Worm (Caenorhabditis elegans) whole organism, L1 larva: ENCODE measurements around the gene col-81.

Experiments used
- C04F5.9 ChIP-seq: sonication (generic microtip); optimal IDR thresholded peaks from 2 replicates; lab custom pipeline; 2016; ENCODE audit warnings: missing genetic modification characterization, missing compliant biosample characterization
- C16A3.4 ChIP-seq: fragments of 150-350 bp; optimal IDR thresholded peaks from 2 replicates; lab custom pipeline; 2014; ENCODE audit warnings: missing biosample characterization, missing genetic modification characterization
- aha-1 ChIP-seq: fragments of 150-350 bp; optimal IDR thresholded peaks from 2 replicates; lab custom pipeline; 2014; ENCODE audit warnings: missing biosample characterization, missing genetic modification characterization
- aly-2 ChIP-seq: fragments of 150-350 bp; optimal IDR thresholded peaks from 2 replicates; lab custom pipeline; 2014; ENCODE audit warnings: missing biosample characterization, missing genetic modification characterization
- blmp-1 ChIP-seq: fragments of 150-350 bp; optimal IDR thresholded peaks from 2 replicates; lab custom pipeline; 2014; ENCODE audit warnings: missing biosample characterization, missing genetic modification characterization
- ceh-63 ChIP-seq: fragments of 200-800 bp; sonication (Bioruptor generic); optimal IDR thresholded peaks from 2 replicates; lab custom pipeline; 2018; ENCODE audit warnings: mild to moderate bottlenecking, missing genetic modification characterization, missing compliant biosample characterization
- ceh-8 ChIP-seq: fragments of 200-800 bp; sonication (Bioruptor generic); optimal IDR thresholded peaks from 2 replicates; lab custom pipeline; 2018; ENCODE audit warnings: mild to moderate bottlenecking, missing genetic modification characterization, moderate library complexity, missing compliant biosample characterization
- ceh-82 ChIP-seq, 3 experiments: fragments of 150-350 bp in 1 of 3; sonication (generic microtip) in 2 of 3; optimal IDR thresholded peaks; 2 replicates each; lab custom pipeline; 2014 to 2017; ENCODE audit warnings: missing biosample characterization in 3 of 3, missing genetic modification characterization in 3 of 3
- ceh-90 ChIP-seq: sonication (generic microtip); optimal IDR thresholded peaks from 2 replicates; lab custom pipeline; 2016; ENCODE audit warnings: missing genetic modification characterization, missing compliant biosample characterization
- ces-1 ChIP-seq: fragments of 150-350 bp; optimal IDR thresholded peaks from 2 replicates; lab custom pipeline; 2014; ENCODE audit warnings: missing biosample characterization, missing genetic modification reagents, missing genetic modification characterization
- dpl-1 ChIP-seq, 3 experiments: fragments of 150-350 bp in 2 of 3; sonication (generic microtip) in 1 of 3; optimal IDR thresholded peaks; 2 replicates each; lab custom pipeline; 2014 to 2017; ENCODE audit warnings: missing biosample characterization in 3 of 3, missing genetic modification characterization in 3 of 3, missing genetic modification reagents in 3 of 3
- efl-1 ChIP-seq, 4 experiments: fragments of 150-350 bp; optimal IDR thresholded peaks in 3 of 4; peaks in 1 of 4; 1 replicate in 1 of 4; 2 replicates in 3 of 4; lab custom pipeline; 2014; ENCODE audit warnings: missing biosample characterization in 2 of 4, missing genetic modification characterization in 2 of 4, missing genetic modification reagents in 2 of 4
- efl-3 ChIP-seq: fragments of 200-800 bp; sonication (Bioruptor generic); optimal IDR thresholded peaks from 2 replicates; lab custom pipeline; 2018; ENCODE audit warnings: mild to moderate bottlenecking, missing genetic modification characterization, missing compliant biosample characterization
- egl-27 ChIP-seq, 2 experiments: fragments of 150-350 bp in 1 of 2; sonication (generic microtip); optimal IDR thresholded peaks; 3 replicates each; lab custom pipeline; 2017 to 2018; ENCODE audit warnings: missing biosample characterization in 2 of 2, missing genetic modification characterization in 2 of 2, missing genetic modification reagents in 2 of 2
- elt-2 ChIP-seq: sonication (generic microtip); optimal IDR thresholded peaks from 2 replicates; lab custom pipeline; 2016; ENCODE audit warnings: missing genetic modification characterization, mild to moderate bottlenecking, inconsistent platforms, missing compliant biosample characterization, missing genetic modification reagents
- elt-3 ChIP-seq, 6 experiments: fragments of 150-350 bp in 1 of 6; sonication (generic microtip); optimal IDR thresholded peaks; 2 replicates each; lab custom pipeline; 2017 to 2018; ENCODE audit warnings: missing biosample characterization in 6 of 6, missing genetic modification characterization in 6 of 6, inconsistent platforms in 1 of 6
- ets-5 ChIP-seq: fragments of 200-800 bp; sonication (Bioruptor generic); IDR thresholded peaks from 2 replicates; pipeline ENCODE4 v1.3.6; 2022; ENCODE audit warnings: missing genetic modification characterization, missing compliant biosample characterization
- fkh-4 ChIP-seq: sonication (generic microtip); optimal IDR thresholded peaks from 2 replicates; lab custom pipeline; 2016; ENCODE audit warnings: missing compliant biosample characterization, missing genetic modification characterization, borderline replicate concordance
- fkh-8 ChIP-seq: sonication (generic microtip); optimal IDR thresholded peaks from 2 replicates; lab custom pipeline; 2016; ENCODE audit warnings: mild to moderate bottlenecking, missing genetic modification characterization, missing compliant biosample characterization
- grh-1 ChIP-seq: fragments of 200-800 bp; sonication (Bioruptor generic); IDR thresholded peaks from 2 replicates; pipeline ENCODE4 v1.3.6; 2022; ENCODE audit warnings: missing genetic modification reagents, missing genetic modification characterization, missing compliant biosample characterization
- hpl-2 ChIP-seq: fragments of 150-350 bp; optimal IDR thresholded peaks from 2 replicates; lab custom pipeline; 2014; ENCODE audit warnings: missing biosample characterization, missing genetic modification reagents, missing genetic modification characterization
- irx-1 ChIP-seq: sonication (generic microtip); optimal IDR thresholded peaks from 2 replicates; lab custom pipeline; 2016; ENCODE audit warnings: missing genetic modification characterization, missing compliant biosample characterization
- lin-14 ChIP-seq: fragments of 200-800 bp; sonication (Bioruptor generic); optimal IDR thresholded peaks from 2 replicates; lab custom pipeline; 2018; ENCODE audit warnings: mild to moderate bottlenecking, missing genetic modification characterization, moderate library complexity, missing compliant biosample characterization
- lsy-2 ChIP-seq, 2 experiments: fragments of 150-350 bp; optimal IDR thresholded peaks; 2 replicates each; lab custom pipeline; 2014; ENCODE audit warnings: missing biosample characterization in 2 of 2, missing genetic modification characterization in 2 of 2
- mef-2 ChIP-seq: fragments of 150-350 bp; optimal IDR thresholded peaks from 2 replicates; lab custom pipeline; 2014; ENCODE audit warnings: missing biosample characterization, missing genetic modification characterization
- nhr-11 ChIP-seq: fragments of 150-350 bp; optimal IDR thresholded peaks from 2 replicates; lab custom pipeline; 2014; ENCODE audit warnings: missing biosample characterization, missing genetic modification characterization
- nhr-12 ChIP-seq: sonication (generic microtip); optimal IDR thresholded peaks from 2 replicates; lab custom pipeline; 2017; ENCODE audit warnings: missing biosample characterization, missing genetic modification characterization
- nhr-20 ChIP-seq: sonication (generic microtip); optimal IDR thresholded peaks from 2 replicates; lab custom pipeline; 2016; ENCODE audit warnings: mild to moderate bottlenecking, missing genetic modification characterization, missing compliant biosample characterization
- nhr-237 ChIP-seq: fragments of 150-350 bp; optimal IDR thresholded peaks from 2 replicates; lab custom pipeline; 2014; ENCODE audit warnings: missing biosample characterization, missing genetic modification characterization
- nhr-28 ChIP-seq: fragments of 150-350 bp; optimal IDR thresholded peaks from 2 replicates; lab custom pipeline; 2014; ENCODE audit warnings: missing biosample characterization, missing genetic modification characterization
- nhr-71 ChIP-seq: sonication (generic microtip); optimal IDR thresholded peaks from 2 replicates; lab custom pipeline; 2016; ENCODE audit warnings: mild to moderate bottlenecking, missing genetic modification characterization, moderate library complexity, missing compliant biosample characterization
- nhr-77 ChIP-seq: fragments of 150-350 bp; optimal IDR thresholded peaks from 2 replicates; lab custom pipeline; 2014; ENCODE audit warnings: missing biosample characterization, missing genetic modification characterization
- nhr-84 ChIP-seq: sonication (generic microtip); optimal IDR thresholded peaks from 2 replicates; lab custom pipeline; 2017; ENCODE audit warnings: missing biosample characterization, missing genetic modification characterization
- nhr-85 ChIP-seq: sonication (generic microtip); peaks from one replicate; lab custom pipeline; 2016; ENCODE audit warnings: missing genetic modification characterization, inconsistent platforms, missing compliant biosample characterization
- nhr-90 ChIP-seq: sonication (generic microtip); optimal IDR thresholded peaks from 2 replicates; lab custom pipeline; 2016; ENCODE audit warnings: mild to moderate bottlenecking, missing genetic modification characterization, missing compliant biosample characterization; ENCODE audit not compliant: poor library complexity
- pag-3 ChIP-seq: sonication (generic microtip); optimal IDR thresholded peaks from 2 replicates; lab custom pipeline; 2017; ENCODE audit warnings: missing genetic modification characterization, mild to moderate bottlenecking, missing compliant biosample characterization, antibody characterized with exemption, borderline replicate concordance; ENCODE audit not compliant: insufficient read depth
- pax-3 ChIP-seq: fragments of 200-800 bp; sonication (Bioruptor generic); optimal IDR thresholded peaks from 2 replicates; lab custom pipeline; 2018; ENCODE audit warnings: mild to moderate bottlenecking, missing genetic modification characterization, moderate library complexity, missing compliant biosample characterization
- skn-1 ChIP-seq: fragments of 150-350 bp; optimal IDR thresholded peaks from 2 replicates; lab custom pipeline; 2014; ENCODE audit warnings: missing biosample characterization, missing genetic modification characterization
- snu-23 ChIP-seq: sonication (generic microtip); optimal IDR thresholded peaks from 2 replicates; lab custom pipeline; 2016; ENCODE audit warnings: missing genetic modification characterization, missing compliant biosample characterization
- sptf-1 ChIP-seq: fragments of 150-350 bp; optimal IDR thresholded peaks from 2 replicates; lab custom pipeline; 2014; ENCODE audit warnings: missing biosample characterization, missing genetic modification characterization
- sup-37 ChIP-seq: fragments of 200-800 bp; sonication (Bioruptor generic); optimal IDR thresholded peaks from 2 replicates; lab custom pipeline; 2018; ENCODE audit warnings: mild to moderate bottlenecking, missing genetic modification characterization, missing compliant biosample characterization
- unc-30 ChIP-seq: sonication (generic microtip); optimal IDR thresholded peaks from 2 replicates; lab custom pipeline; 2017; ENCODE audit warnings: missing biosample characterization, missing genetic modification characterization
- unc-62 ChIP-seq: fragments of 150-350 bp; optimal IDR thresholded peaks from 2 replicates; lab custom pipeline; 2014; ENCODE audit warnings: missing biosample characterization, missing genetic modification reagents, missing genetic modification characterization
- vab-15 ChIP-seq: sonication (generic microtip); optimal IDR thresholded peaks from 2 replicates; lab custom pipeline; 2017; ENCODE audit warnings: missing genotype, mild to moderate bottlenecking, missing genetic modification characterization, missing compliant biosample characterization
- ztf-4 ChIP-seq: fragments of 150-350 bp; optimal IDR thresholded peaks from 2 replicates; lab custom pipeline; 2014; ENCODE audit warnings: missing biosample characterization, missing genetic modification characterization

The col-81 gene

ce11 chrII:11022023-11022422 lies 8.5 kb upstream of the col-81 start, which contains the start of gene let-858 (continued):
- no peak for TF ChIP-seq ceh-63
- TF ChIP-seq fkh-4 = no peak
- TF ChIP-seq nhr-84 = no peak
- TF ChIP-seq pax-3 (tag; lab: Kevin White, UChicago) = peak; percentile 20
- TF ChIP-seq nhr-237 = no peak
- TF ChIP-seq efl-3 (GFP tag; lab: Kevin White, UChicago) = no peak
- TF ChIP-seq egl-27 (tag; optimal IDR thresholded peaks at IDR 0.05; lab: Kevin White, UChicago) = no peak
- no peak for TF ChIP-seq nhr-12
- TF ChIP-seq nhr-28 = no peak
- TF ChIP-seq grh-1 (GFP tag; lab: Robert Waterston, UW) = no peak
- TF ChIP-seq aly-2 (tag; lab: Kevin White, UChicago) = peak; percentile 36
- TF ChIP-seq elt-3 (tag; optimal IDR thresholded peaks at IDR 0.05; lab: Kevin White, UChicago) = peak in 1 of 6 experiments; percentile 34
- no peak for TF ChIP-seq vab-15
- peak; percentile 53 for TF ChIP-seq blmp-1
- no peak for TF ChIP-seq hpl-2 (GFP tag; lab: Kevin White, UChicago)
- no peak for TF ChIP-seq unc-30 (tag; lab: Kevin White, UChicago)
- TF ChIP-seq mef-2 = no peak
- TF ChIP-seq skn-1 (tag; lab: Kevin White, UChicago) = peak; percentile 26
- peak; percentile 67 for TF ChIP-seq nhr-90 (tag; lab: Kevin White, UChicago)
- TF ChIP-seq unc-62 (GFP tag; lab: Kevin White, UChicago) = no peak
- TF ChIP-seq ceh-8 (GFP tag; lab: Kevin White, UChicago) = no peak
- no peak for TF ChIP-seq aha-1 (tag; lab: Kevin White, UChicago)
- TF ChIP-seq pag-3 (tag; lab: Kevin White, UChicago) = no peak
- TF ChIP-seq C16A3.4 (tag; lab: Kevin White, UChicago) = peak; percentile 54
- TF ChIP-seq sptf-1 (tag; lab: Kevin White, UChicago) = no peak
- no peak for TF ChIP-seq nhr-11 (tag; lab: Kevin White, UChicago)
- no peak for TF ChIP-seq ztf-4 (tag; lab: Kevin White, UChicago)
- TF ChIP-seq lin-14 (GFP tag; lab: Kevin White, UChicago) = peak; percentile 54
- peak; percentile 19 for TF ChIP-seq irx-1
- peak; percentile 10 for TF ChIP-seq C04F5.9
- peak; percentile 94 to 96 (median 96) for TF ChIP-seq dpl-1 (GFP tag; optimal IDR thresholded peaks at IDR 0.05; lab: Kevin White, UChicago)
- peak; percentile 8 to 59 (median 50) for TF ChIP-seq ceh-82 (tag; optimal IDR thresholded peaks at IDR 0.05; lab: Kevin White, UChicago)
- no peak for TF ChIP-seq ces-1 (GFP tag; lab: Kevin White, UChicago)

- TF ChIP-seq efl-1 (optimal IDR thresholded peaks at IDR 0.05; lab: Kevin White, UChicago) (no peak), efl-1 (GFP tag; optimal IDR thresholded peaks at IDR 0.05 in 1 of 2; lab: Kevin White, UChicago) (peak in 1 of 2 experiments; percentile 70), nhr-77 (tag; lab: Kevin White, UChicago) (no peak), lin-14 (GFP tag; lab: Kevin White, UChicago) (peak; percentile 73), elt-2 (tag; lab: Kevin White, UChicago) (no peak), snu-23 (peak; percentile 0), blmp-1 (peak; percentile 81), lsy-2 (tag; optimal IDR thresholded peaks at IDR 0.05; lab: Kevin White, UChicago) (peak in 1 of 2 experiments; percentile 9), C16A3.4 (tag; lab: Kevin White, UChicago) (peak; percentile 3), pax-3 (tag; lab: Kevin White, UChicago) (no peak), nhr-20 (tag; lab: Kevin White, UChicago) (peak; percentile 24), fkh-8 (no peak), ceh-90 (tag; lab: Kevin White, UChicago) (no peak), sup-37 (GFP tag; lab: Kevin White, UChicago) (no peak), nhr-85 (tag; lab: Kevin White, UChicago) (peak; percentile 89), fkh-4 (no peak), aha-1 (tag; lab: Kevin White, UChicago) (no peak), grh-1 (GFP tag; lab: Robert Waterston, UW) (0 out of 2 replicates have a peak, but pooled peaks have one; percentile 35), nhr-71 (tag; lab: Kevin White, UChicago) (peak; percentile 19), unc-30 (tag; lab: Kevin White, UChicago) (no peak), ets-5 (no peak)
- TF ChIP-seq, all 84 proteins: peak for 10
Measured at ce11 chrII:11020707-11021106, 7.1 kb upstream of the col-81 start.
